Fruit fly (Drosophila melanogaster) whole organism, larva: ENCODE measurements around the gene CG15249.

Experiments used
- noc ChIP-seq: fragments of 200-800 bp; sonication (Bioruptor generic); optimal IDR thresholded peaks from 3 replicates; lab custom pipeline; 2019; ENCODE audit warnings: missing biosample characterization, mild to moderate bottlenecking, missing genetic modification characterization, moderate library complexity

Gene CG15249

DNA sequence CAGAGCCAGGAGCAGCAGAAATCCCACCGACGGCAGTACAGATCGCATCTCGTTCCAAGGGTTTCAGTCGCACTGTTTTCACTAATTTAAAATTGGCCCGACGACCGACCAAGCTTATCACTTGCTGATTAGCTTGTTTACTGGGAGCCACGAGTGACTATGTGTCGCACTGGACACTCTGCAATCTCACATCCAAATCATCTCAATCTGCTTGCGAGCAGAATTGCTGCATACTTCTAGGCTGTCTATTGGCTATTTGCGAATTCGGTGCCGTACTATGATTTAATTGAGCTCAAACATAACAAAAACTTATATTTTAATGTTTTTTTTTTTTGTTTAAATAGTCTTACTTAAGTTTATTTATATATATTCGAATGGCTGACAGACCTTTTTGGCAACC lies 25.5 kb downstream of the CG15249 start, which contains the start of gene CG32695:
Gene CG32695 (minus strand): TSS at position 141 of the 400 bp plus-strand sequence.
- no peak for TF ChIP-seq noc (tag; lab: Kevin White, UChicago)

DNA sequence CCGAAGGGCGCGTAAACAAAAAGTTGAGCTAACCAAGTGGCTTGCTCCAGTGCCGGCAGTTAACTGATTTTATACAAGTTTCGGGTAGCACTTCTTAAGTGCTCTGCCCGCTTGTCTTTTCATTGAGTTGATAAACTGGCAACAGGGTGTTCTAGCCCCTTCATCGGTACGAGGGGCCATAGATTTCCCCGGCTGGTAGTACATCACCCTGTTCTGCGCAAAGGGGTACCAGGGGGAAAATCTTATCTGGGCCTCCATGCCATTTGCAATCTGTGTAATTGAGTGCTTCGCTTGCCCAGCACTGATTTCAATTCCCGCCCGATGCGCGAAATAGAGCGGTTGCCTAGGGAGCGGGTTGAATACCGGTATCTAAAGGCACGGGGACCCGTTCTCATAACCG lies 27.8 kb downstream of the CG15249 start, which contains the start of gene CG45061:
Gene CG45061 (minus strand): TSS at position 71 of the 400 bp plus-strand sequence.
- no peak for TF ChIP-seq noc (tag; lab: Kevin White, UChicago)

DNA sequence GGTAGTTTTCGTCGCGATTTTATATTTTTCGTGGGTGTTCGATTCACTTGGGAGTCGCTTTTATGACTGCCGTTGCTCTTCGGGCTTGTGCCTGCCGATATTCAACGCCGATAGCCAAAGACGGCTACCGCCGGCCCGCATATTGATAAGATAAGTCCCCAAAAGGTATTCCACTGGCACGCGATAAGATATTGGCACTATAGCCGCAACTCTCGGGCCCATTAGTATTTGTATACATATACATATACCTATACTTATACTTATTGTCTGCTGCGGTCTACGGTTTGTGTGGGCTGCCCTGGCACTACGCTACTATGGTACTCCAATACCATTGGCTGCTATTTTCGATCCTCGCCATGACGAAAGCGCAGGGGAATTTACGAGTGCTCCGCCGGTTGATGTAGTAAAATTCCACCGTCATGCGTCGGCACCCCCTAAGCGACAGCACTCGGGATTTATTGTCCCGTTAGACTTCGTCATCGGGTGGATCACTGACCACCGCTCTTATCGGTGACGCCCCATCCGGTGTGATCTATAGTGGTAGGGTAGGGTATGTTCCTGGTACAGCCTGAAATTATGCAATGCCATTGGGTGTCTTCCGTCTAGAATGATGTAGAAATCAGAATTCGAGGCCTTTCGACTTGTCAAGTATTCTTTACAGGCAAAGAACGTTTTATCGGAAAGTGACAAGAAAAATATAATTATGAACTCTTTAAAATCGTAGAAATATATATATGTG lies 30.7 kb downstream of the CG15249 start, which contains the start of gene CG45060:
Gene CG45060 (minus strand): TSS at position 59 of the 739 bp plus-strand sequence.
- peak; percentile 21 for TF ChIP-seq noc (tag; lab: Kevin White, UChicago)

DNA sequence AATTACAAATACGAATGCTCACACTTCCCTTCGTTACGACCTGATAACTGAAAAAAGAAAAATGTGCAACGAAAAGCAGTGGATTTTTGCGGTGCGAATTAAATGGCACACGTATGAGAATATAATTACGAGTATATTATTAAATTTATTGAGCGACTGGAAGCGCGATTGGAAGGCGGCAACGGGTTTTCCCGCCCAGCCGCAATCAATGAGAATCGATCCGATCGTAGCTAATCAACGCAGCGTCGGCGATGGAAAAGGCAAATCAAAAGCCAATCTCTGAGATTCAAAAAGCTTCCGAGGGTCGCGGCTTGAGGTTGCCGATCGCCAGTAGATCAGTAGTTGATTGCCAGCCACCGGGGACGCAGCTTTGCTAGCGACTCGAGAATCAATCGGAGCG lies 34.5 kb downstream of the CG15249 start, which contains the start of gene Ser7:
Gene Ser7 (plus strand): TSS at position 352 of the 400 bp plus-strand sequence.
- no peak for TF ChIP-seq noc (tag; lab: Kevin White, UChicago)

DNA sequence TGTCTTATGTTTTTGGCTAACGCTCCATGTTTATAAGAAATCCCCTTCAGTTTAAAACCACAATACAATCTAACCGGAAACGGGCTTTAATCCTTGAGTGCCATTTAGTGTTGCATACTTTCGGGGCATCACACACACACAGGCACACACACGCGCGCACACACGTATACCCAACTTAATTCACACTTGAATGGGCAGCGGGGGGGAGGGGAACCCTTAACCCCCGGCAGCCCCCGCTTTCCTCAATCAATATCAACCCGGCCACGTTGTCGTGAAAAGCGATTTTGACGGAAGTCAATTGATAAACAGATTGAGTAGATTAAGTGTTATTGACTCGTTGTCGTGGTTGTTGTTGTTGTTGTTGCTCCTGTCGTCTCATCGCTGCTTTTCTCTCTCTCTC lies 51.9 kb downstream of the CG15249 start:
- no peak for TF ChIP-seq noc (tag; lab: Kevin White, UChicago)
